Fruit fly (Drosophila melanogaster): ENCODE results near the gene Dpy-30L1.

The Dpy-30L1 gene

DNA sequence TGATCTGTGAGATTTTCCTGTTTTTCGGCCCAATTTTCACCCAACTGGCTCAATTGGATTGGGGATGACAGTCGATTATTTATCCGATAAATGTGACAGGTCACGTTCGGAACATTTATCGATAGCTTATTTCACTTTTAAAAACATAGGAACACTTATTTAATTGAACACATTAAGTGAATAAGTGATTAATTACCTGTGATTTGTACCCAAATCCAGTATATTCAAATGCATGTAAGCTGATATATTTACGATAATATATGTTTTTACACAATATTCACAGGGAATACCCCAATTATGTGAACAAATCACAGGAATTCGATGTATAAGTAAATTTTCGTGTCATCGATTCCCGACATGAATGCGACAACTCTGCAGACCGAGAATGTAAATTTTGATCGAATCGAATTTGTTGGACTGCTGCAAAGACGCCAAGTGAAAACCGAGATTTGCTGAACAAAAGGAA lies at the start of gene Dpy-30L1, which contains the start of gene EMC3:
Gene Dpy-30L1 (plus strand): TSS at position 311 of the 466 bp plus-strand sequence.
Gene EMC3 (minus strand): TSS at position 81 of the 466 bp plus-strand sequence.
- TF ChIP-seq CTCF (optimal IDR thresholded peaks at IDR 0.05) = no peak
- TF ChIP-seq CG8478 (optimal IDR thresholded peaks at IDR 0.05) = no peak

DNA sequence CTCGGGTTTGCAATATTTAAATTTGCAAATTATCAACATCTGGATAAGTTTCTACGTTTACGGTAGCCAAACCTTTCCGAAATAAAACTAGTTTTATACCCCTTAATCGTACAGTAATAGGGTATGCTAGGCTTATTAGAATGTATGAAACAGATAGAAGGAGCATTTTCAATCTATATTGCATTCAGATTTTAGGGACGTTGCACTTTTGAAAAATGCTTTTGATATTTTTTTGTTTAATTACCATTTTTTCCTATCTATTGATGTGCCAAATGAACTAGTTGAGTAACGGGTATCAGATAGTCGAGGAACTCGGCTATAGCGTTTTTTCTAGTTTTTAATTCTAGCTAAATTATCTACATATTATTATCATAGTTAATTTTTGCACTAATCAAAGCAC lies 49.5 kb upstream of the Dpy-30L1 start:
- no peak for TF ChIP-seq CTCF (optimal IDR thresholded peaks at IDR 0.05)
- no peak for TF ChIP-seq CG8478 (optimal IDR thresholded peaks at IDR 0.05)

DNA sequence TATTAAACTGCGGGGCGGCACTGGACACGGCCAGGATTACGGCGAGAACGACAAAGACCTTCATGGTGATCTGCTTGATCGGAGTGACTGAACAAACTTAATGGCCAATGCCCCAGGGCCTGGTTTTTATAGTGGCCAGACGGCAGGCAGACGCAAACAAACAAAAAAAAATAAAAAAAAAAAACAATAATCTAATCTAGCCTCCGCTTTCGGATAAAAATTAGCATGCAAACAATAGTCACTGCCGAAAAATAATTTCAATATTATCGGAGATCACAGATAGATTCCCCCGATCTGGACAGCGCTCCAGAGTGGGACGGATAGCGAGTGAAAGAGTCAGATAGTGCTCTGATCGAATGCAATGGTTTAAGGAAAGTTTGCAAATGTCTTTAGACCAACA lies 48.1 kb upstream of the Dpy-30L1 start, which contains the start of gene CG7299:
Gene CG7299 (minus strand): TSS at position 101 of the 400 bp plus-strand sequence.
- TF ChIP-seq CG8478 (optimal IDR thresholded peaks at IDR 0.05) (no peak), CTCF (optimal IDR thresholded peaks at IDR 0.05) (no peak)

DNA sequence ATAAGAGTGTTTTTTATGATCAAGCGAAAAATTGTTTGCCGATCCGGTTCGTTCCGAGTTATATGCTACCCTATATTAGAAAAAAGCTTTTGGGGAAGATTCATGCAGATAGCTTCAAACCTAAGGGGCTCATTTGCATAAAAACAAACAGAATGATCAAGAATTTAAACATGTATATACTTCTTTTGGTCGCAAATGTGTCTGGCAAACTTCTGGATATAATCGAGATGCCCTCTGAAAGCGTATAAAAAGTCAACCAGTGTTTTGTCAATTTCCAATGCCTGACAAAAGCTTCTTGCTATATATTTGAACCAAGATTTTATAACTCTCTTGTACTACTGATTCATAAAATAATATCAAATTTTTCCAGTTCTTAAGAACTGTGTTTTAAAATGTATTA lies 46.8 kb upstream of the Dpy-30L1 start:
- TF ChIP-seq CG8478 (optimal IDR thresholded peaks at IDR 0.05) (no peak), CTCF (optimal IDR thresholded peaks at IDR 0.05) (no peak)

DNA sequence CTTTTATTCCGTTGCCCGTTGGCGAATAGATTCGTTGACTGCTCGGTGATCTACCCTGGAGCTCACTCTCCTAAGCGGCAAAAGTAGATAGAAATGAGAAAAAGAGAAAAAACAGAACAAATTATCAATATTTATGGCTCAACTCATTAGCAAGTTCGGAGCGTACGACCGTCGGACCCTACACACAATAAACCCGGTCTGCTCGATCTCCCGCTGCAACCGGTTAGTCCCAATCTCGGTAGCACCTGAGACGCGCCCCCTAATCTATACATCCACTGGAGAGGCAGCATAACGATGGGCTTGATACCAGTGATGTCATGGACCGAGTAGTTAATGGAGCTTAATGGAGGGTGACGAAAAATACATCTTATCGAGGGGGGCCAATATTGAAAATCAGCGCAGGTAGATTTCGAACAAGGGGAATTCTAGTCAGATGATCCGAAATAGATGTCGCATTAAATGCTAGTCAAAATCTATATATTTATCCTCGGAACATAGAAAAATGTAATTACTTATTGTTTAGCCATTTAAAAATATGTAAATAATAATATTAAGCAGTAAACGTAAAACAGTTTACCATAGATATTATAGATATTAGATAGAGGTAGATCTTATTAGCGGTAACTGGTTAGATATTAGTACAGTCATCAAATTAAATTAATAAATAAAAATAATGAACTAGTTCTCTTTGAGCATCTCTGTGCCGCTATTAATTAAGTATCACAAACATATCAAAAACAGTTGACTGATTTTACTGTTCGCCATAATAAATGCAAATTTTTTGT lies 45.3 kb upstream of the Dpy-30L1 start, which contains the start of gene CG7296:
Gene CG7296 (minus strand): TSS at position 58 of the 785 bp plus-strand sequence.
- no peak for TF ChIP-seq CG8478 (optimal IDR thresholded peaks at IDR 0.05)
- no peak for TF ChIP-seq CTCF (optimal IDR thresholded peaks at IDR 0.05)

DNA sequence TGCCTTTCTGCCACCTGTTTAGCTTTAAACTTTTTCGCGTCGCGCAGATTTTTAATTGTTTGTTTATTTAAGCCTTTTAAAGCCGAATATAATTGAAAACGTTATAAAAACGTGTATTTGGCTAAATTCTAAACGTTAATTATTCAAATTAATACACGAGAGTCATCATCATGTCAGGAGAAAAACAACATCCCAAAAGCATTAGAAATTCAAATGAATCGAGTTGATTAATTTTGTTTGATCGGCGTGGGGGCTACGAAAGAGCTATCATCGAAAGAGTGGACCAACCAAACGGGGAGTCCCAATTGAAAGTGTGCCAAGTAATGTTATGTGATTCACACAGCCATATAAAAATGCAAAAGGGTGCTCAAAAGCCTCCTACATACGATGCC lies 44.7 kb upstream of the Dpy-30L1 start:
- no peak for TF ChIP-seq CTCF (optimal IDR thresholded peaks at IDR 0.05)
- TF ChIP-seq CG8478 (optimal IDR thresholded peaks at IDR 0.05) = no peak

DNA sequence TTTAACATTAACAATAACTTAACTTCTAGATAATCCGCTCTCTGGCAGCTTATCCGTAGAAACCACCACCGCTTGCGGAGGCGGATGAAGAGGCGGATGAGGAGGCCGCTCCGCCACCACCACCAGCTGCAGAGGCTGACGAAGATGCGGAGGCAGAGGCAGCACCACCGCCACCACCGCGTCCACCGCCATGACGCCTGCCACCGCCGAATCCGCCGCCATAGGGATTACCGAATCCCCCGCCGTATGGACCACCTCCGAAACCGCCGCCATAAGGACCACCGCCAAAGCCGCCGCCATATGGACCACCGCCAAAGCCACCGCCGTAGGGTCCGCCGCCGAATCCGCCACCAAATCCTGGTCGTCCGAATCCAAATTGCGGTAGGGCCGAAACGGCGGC lies 43.7 kb upstream of the Dpy-30L1 start:
- no peak for TF ChIP-seq CTCF (optimal IDR thresholded peaks at IDR 0.05)
- no peak for TF ChIP-seq CG8478 (optimal IDR thresholded peaks at IDR 0.05)

DNA sequence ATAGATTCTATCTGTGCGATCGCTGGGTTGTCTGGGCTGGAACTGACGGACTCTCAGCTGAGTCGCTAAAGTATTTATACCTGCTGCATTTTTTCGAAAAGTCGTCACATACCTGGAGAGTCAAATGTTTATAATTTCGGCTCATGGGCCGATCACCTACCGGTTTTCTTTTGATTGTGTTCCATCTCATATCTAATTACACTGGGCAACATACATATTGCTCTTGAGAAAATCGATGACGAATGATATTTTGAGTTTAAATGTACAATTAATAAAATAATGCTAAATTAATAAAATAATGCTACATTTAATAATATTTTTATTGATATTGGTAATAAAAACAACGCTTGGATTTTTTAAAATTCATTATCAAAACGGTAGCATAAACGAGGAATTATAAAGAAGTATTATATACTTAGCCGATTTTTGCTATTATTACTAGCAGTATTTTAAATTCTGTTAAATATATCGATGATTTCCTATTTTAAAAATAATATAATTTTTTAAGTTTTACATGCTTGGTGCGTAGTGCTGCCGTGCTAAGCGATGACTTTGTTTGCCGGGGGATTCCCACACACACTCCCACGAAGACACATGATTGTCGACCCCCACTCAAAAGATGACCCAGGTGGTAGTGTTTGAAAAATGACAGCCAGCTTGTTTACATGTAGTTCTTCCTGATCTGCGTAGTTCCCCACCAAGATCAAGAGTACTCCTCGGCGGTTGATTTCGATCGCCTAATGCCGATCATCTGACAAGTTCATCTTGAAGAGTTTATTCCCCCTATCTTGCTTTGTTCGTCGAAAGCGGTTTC lies 43.0 kb upstream of the Dpy-30L1 start, which contains the start of gene CG7294:
Gene CG7294 (minus strand): TSS at position 51 of the 814 bp plus-strand sequence.
- no peak for TF ChIP-seq CG8478 (optimal IDR thresholded peaks at IDR 0.05)
- no peak for TF ChIP-seq CTCF (optimal IDR thresholded peaks at IDR 0.05)

DNA sequence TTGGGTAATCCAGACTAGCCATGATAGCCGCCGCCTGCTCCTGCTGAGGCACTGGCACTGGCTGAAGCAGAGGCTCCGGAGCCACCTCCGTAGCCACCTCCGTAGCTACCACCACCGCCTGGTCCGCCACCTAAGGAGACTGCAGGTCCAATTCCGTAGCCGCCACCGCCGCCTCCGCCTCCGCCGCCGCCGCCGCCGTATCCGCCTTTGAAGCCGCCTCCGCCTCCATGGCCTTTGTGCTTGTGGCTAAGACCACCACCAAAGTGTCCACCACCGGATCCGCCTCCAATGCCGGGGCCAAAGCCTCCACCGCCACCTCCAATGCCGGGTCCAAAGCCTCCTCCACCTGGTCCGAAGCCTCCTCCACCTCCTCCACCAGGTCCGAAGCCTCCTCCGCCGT lies 39.4 kb upstream of the Dpy-30L1 start:
- TF ChIP-seq CTCF (optimal IDR thresholded peaks at IDR 0.05) (no peak), CG8478 (optimal IDR thresholded peaks at IDR 0.05) (no peak)

DNA sequence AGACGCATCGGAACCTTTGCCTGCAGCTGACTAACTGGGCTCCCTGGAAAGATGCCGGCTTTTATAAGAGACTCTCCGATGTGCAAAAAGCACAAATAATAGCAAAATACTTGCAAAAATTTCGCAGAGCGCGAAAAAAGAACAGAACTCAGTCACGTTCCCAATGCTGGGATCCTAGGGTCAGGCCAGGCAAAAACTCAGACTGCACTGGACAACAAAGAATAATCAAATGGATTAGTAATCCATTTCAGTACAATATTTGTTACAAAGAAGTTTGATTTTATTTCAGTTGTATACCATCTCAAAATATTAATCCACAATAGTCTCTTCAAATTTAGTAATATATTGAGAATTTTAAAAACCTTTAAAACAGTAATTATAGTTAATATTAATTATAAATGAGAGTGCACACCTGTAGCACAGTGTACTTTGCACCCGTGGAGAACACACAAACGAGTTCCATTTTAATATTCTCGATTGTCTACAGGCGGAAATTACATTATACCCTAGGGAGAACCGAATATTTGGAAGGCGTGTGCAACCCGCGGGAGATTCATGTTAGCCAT lies 38.3 kb upstream of the Dpy-30L1 start, which contains the start of gene CG17108:
Gene CG17108 (minus strand): TSS at position 51 of the 566 bp plus-strand sequence.
- no peak for TF ChIP-seq CTCF (optimal IDR thresholded peaks at IDR 0.05)
- TF ChIP-seq CG8478 (optimal IDR thresholded peaks at IDR 0.05) = no peak

DNA sequence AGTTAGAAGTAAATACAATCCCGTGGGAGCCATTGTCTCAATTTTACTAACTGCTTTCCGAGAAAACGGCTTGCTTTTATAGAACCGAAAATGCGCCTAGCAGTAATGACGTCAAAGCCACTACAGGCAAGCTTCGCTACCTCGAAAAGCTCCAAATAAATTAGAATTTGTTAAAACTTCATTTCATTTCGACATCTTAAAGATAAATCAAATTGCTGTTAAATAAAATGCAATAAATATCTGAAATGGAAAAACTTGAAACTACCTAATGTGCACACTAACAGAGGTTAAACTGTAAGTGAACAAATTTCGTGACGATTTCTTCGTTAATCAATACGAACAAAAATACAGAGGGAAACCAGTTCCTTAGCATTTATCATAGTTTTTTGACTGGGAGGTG lies 34.5 kb upstream of the Dpy-30L1 start, which contains the start of gene CG7300:
Gene CG7300 (minus strand): TSS at position 52 of the 400 bp plus-strand sequence.
- no peak for TF ChIP-seq CG8478 (optimal IDR thresholded peaks at IDR 0.05)
- no peak for TF ChIP-seq CTCF (optimal IDR thresholded peaks at IDR 0.05)

DNA sequence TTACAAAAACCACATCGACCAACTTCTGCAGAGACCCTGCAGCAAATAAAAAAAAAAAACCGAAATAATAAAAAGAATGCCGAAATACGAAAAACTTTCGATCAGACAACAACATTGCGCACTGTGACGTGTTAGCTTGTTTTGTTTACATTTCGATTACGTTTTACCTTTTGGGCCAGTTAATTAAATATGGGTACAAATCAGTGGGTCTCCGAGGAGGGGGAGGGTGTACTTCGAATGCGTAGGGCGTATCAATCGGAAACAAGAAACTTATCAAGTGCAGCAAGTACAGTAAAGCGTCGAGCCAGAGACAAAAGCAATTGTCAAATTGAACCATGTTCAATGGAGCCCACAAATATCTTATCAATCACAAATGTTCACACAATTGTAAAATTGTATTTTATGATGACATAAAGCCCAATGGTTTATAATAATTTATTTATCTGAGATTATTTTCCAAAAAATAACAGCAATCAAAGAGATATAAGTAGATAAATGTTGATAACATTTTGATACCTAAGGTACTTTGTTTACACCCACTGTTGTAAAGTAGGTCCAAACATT lies 30.9 kb upstream of the Dpy-30L1 start, which contains the start of gene Lip1:
Gene Lip1 (minus strand): TSS at position 46 of the 564 bp plus-strand sequence.
- no peak for TF ChIP-seq CTCF (optimal IDR thresholded peaks at IDR 0.05)
- no peak for TF ChIP-seq CG8478 (optimal IDR thresholded peaks at IDR 0.05)

DNA sequence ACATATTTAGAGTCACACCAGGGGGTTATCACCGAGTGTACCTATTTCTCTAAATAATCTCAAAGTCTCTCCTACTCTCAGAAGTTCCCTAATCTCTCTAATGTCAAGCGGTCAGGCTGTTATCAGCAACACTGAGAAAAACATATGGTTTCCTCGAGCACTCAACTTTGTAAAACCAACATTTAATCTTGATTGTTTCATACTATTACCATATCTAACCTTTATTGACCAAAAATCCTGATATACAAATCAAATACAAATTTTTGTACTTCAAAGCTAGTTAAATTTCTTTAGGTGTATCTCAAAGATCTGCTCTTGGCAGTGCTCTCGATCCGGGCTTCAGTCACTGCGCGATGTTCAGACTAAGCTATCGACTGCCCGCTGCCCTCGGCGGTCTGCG lies 29.2 kb upstream of the Dpy-30L1 start, which contains the start of gene CG6415:
Gene CG6415 (plus strand): TSS at position 341 of the 400 bp plus-strand sequence.
- no peak for TF ChIP-seq CTCF (optimal IDR thresholded peaks at IDR 0.05)
- no peak for TF ChIP-seq CG8478 (optimal IDR thresholded peaks at IDR 0.05)

DNA sequence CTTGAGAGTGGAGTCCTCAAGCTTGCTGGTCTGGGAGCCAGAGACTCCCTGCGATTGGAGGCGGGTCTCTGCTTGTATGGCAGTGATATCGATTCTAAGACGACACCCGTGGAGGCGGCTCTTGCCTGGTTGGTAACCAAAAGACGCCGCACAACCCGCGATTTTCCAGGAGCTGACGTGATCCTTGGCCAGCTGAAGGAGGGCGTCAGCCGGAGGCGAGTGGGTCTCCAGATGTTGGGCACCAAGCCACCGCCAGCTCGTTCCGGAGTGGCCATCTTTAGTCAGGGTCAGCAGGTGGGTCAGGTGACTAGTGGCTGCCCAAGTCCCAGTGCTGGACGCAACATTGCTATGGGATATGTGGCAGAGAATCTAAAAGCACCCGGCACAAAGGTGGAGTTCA lies 28.0 kb upstream of the Dpy-30L1 start:
- TF ChIP-seq CTCF (optimal IDR thresholded peaks at IDR 0.05) (no peak), CG8478 (optimal IDR thresholded peaks at IDR 0.05) (no peak)
